Worm (Caenorhabditis elegans): ENCODE results near the gene clc-1.

ce11 chrX:11008954-11009353 lies 38.3 kb upstream of the clc-1 start, which contains the start of gene ttr-31:
- TF ChIP-seq ztf-4 (tag; optimal IDR thresholded peaks at IDR 0.05) (no peak), nhr-11 (tag; optimal IDR thresholded peaks at IDR 0.05) (no peak), lin-39 (tag; optimal IDR thresholded peaks at IDR 0.05) (no peak), snpc-4 (tag; optimal IDR thresholded peaks at IDR 0.05) (no peak), sox-4 (tag; optimal IDR thresholded peaks at IDR 0.05) (no peak), lin-15B (tag; optimal IDR thresholded peaks at IDR 0.05) (no peak), snu-23 (GFP tag; optimal IDR thresholded peaks at IDR 0.05) (no peak)

Data from whole organism, L1 larva.